Worm (Caenorhabditis elegans) whole organism, young adult: ENCODE results near the gene clec-257.

Experiments
- K11D2.4 ChIP-seq: fragments of 200-800 bp; sonication (Bioruptor generic); IDR thresholded peaks from 2 replicates; pipeline ENCODE4 v1.3.6; 2022; ENCODE audit warnings: missing genetic modification reagents, missing genetic modification characterization, missing compliant biosample characterization
- ekl-4 ChIP-seq: fragments of 200-800 bp; sonication (Bioruptor generic); IDR thresholded peaks from 2 replicates; pipeline ENCODE4 v1.3.6; 2022; ENCODE audit warnings: missing genetic modification reagents, missing genetic modification characterization, missing compliant biosample characterization
- rec-8 ChIP-seq, 2 experiments: sonication (generic microtip); optimal IDR thresholded peaks; 2 replicates each; lab custom pipeline; 2016; ENCODE audit warnings: mild to moderate bottlenecking in 2 of 2, missing genetic modification characterization in 2 of 2, missing genetic modification reagents in 2 of 2, missing genotype in 2 of 2, missing biosample characterization in 1 of 2, missing compliant biosample characterization in 1 of 2, moderate library complexity in 1 of 2
- sea-2 ChIP-seq: fragments of 200-800 bp; sonication (Bioruptor generic); IDR thresholded peaks from 2 replicates; pipeline ENCODE4 v1.3.6; 2022; ENCODE audit warnings: missing genetic modification characterization, missing compliant biosample characterization
- snpc-4 ChIP-seq, 5 experiments: fragments of 150-350 bp in 1 of 5; sonication (generic microtip) in 4 of 5; optimal IDR thresholded peaks; 2 replicates each; lab custom pipeline; 2014 to 2018; ENCODE audit warnings: missing genetic modification characterization in 5 of 5, missing biosample characterization in 3 of 5, antibody characterized with exemption in 2 of 5, mild to moderate bottlenecking in 2 of 5, missing compliant biosample characterization in 2 of 5, missing genotype in 2 of 5, moderate library complexity in 2 of 5, missing genetic modification reagents in 1 of 5
- unc-62 ChIP-seq: fragments of 150-350 bp; optimal IDR thresholded peaks from 2 replicates; lab custom pipeline; 2014; ENCODE audit warnings: missing biosample characterization, missing genetic modification reagents, missing genetic modification characterization

DNA sequence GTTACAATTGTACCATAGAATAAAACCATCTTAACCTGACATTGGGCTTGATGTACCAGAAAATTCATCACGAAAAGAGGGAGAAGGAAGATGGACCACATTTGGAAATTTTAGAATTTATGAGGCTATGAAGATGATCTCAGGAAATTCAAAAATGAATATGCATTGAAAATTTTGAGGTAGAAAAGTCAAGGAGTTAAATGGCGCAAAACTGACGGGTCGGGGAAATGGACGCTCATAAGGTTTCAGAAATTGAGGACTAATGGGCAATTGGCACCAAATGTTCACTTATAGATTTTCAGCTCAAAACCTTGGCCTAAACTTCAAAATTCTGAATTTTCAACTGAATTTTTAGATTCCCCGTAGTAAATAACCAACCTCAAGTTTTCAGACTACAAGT lies 2.2 kb upstream of the clec-257 start, which contains the start of gene clec-255:
- TF ChIP-seq sea-2: no peak
- no peak for TF ChIP-seq unc-62 (GFP tag; lab: Kevin White, UChicago)
- TF ChIP-seq ekl-4 (GFP tag; lab: Robert Waterston, UW): no peak
- TF ChIP-seq K11D2.4: no peak
- TF ChIP-seq rec-8 (tag; optimal IDR thresholded peaks at IDR 0.05; lab: Kevin White, UChicago): no peak
- TF ChIP-seq snpc-4 (GFP tag; optimal IDR thresholded peaks at IDR 0.05; lab: Kevin White, UChicago): no peak
- no peak for TF ChIP-seq snpc-4 (tag; optimal IDR thresholded peaks at IDR 0.05; lab: Kevin White, UChicago)
